Worm (Caenorhabditis elegans) whole organism, L2 larva: ENCODE measurements around the gene igcm-3.

ENCODE experiments used
- C34F6.9 ChIP-seq: fragments of 150-350 bp; optimal IDR thresholded peaks from 2 replicates; lab custom pipeline; 2014; ENCODE audit warnings: missing biosample characterization, missing genetic modification characterization
- F13H6.1 ChIP-seq: sonication (generic microtip); optimal IDR thresholded peaks from 2 replicates; lab custom pipeline; 2016; ENCODE audit warnings: missing genetic modification characterization, missing compliant biosample characterization
- R02D3.7 ChIP-seq: fragments of 150-350 bp; optimal IDR thresholded peaks from 2 replicates; lab custom pipeline; 2014; ENCODE audit warnings: missing biosample characterization, missing genetic modification characterization
- Y55F3AM.14 ChIP-seq: fragments of 200-800 bp; sonication (Bioruptor generic); optimal IDR thresholded peaks from 2 replicates; lab custom pipeline; 2018; ENCODE audit warnings: mild to moderate bottlenecking, missing genetic modification characterization, missing compliant biosample characterization
- ZK546.5 ChIP-seq: sonication (generic microtip); optimal IDR thresholded peaks from 2 replicates; lab custom pipeline; 2017; ENCODE audit warnings: missing biosample characterization, missing genetic modification characterization
- alr-1 ChIP-seq: fragments of 150-350 bp; optimal IDR thresholded peaks from 2 replicates; lab custom pipeline; 2014; ENCODE audit warnings: missing biosample characterization, missing genetic modification characterization
- aly-2 ChIP-seq: fragments of 150-350 bp; optimal IDR thresholded peaks from 2 replicates; lab custom pipeline; 2014; ENCODE audit warnings: missing biosample characterization, missing genetic modification characterization
- ama-1 ChIP-seq: fragments of 150-350 bp; optimal IDR thresholded peaks from 2 replicates; lab custom pipeline; 2018; ENCODE audit warnings: inconsistent platforms
- blmp-1 ChIP-seq: sonication (generic microtip); optimal IDR thresholded peaks from 2 replicates; lab custom pipeline; 2017; ENCODE audit warnings: missing genetic modification characterization, mild to moderate bottlenecking, missing compliant biosample characterization, antibody characterized with exemption, moderate library complexity; ENCODE audit not compliant: insufficient read depth
- ceh-16 ChIP-seq: fragments of 150-350 bp; optimal IDR thresholded peaks from 2 replicates; lab custom pipeline; 2014; ENCODE audit warnings: missing biosample characterization, missing genetic modification characterization
- ceh-82 ChIP-seq: fragments of 150-350 bp; optimal IDR thresholded peaks from 2 replicates; lab custom pipeline; 2014; ENCODE audit warnings: missing biosample characterization, missing genetic modification characterization
- crh-2 ChIP-seq: sonication (generic microtip); optimal IDR thresholded peaks from 2 replicates; lab custom pipeline; 2017; ENCODE audit warnings: missing biosample characterization, missing genetic modification characterization
- dmd-4 ChIP-seq: sonication (generic microtip); optimal IDR thresholded peaks from 2 replicates; lab custom pipeline; 2017; ENCODE audit warnings: missing biosample characterization, missing genetic modification characterization
- egl-27 ChIP-seq: sonication (generic microtip); optimal IDR thresholded peaks from 3 replicates; lab custom pipeline; 2017; ENCODE audit warnings: missing biosample characterization, missing genetic modification reagents, missing genetic modification characterization
- elt-1 ChIP-seq: fragments of 150-350 bp; optimal IDR thresholded peaks from 2 replicates; lab custom pipeline; 2014; ENCODE audit warnings: missing biosample characterization, missing genetic modification characterization
- elt-3 ChIP-seq: sonication (generic microtip); optimal IDR thresholded peaks from 2 replicates; lab custom pipeline; 2017; ENCODE audit warnings: missing biosample characterization, missing genetic modification characterization
- fos-1 ChIP-seq: fragments of 150-350 bp; optimal IDR thresholded peaks from 2 replicates; lab custom pipeline; 2014; ENCODE audit warnings: missing biosample characterization, missing genetic modification characterization
- gmeb-1 ChIP-seq: fragments of 150-350 bp; optimal IDR thresholded peaks from 2 replicates; lab custom pipeline; 2014; ENCODE audit warnings: missing biosample characterization, missing genetic modification characterization
- lin-11 ChIP-seq: fragments of 150-350 bp; sonication (generic microtip); optimal IDR thresholded peaks from 2 replicates; lab custom pipeline; 2014; ENCODE audit warnings: missing biosample characterization, missing genetic modification characterization, inconsistent platforms, mixed read lengths
- lin-13 ChIP-seq: fragments of 150-350 bp; optimal IDR thresholded peaks from 2 replicates; lab custom pipeline; 2014; ENCODE audit warnings: missing biosample characterization, missing genetic modification reagents, missing genetic modification characterization
- lin-39 ChIP-seq: fragments of 150-350 bp; optimal IDR thresholded peaks from 2 replicates; lab custom pipeline; 2014; ENCODE audit warnings: missing biosample characterization, missing genetic modification reagents, missing genetic modification characterization
- lsy-2 ChIP-seq, 2 experiments: fragments of 150-350 bp in 1 of 2; sonication (generic microtip) in 1 of 2; optimal IDR thresholded peaks; 2 replicates each; lab custom pipeline; 2014 to 2017; ENCODE audit warnings: missing biosample characterization in 2 of 2, missing genetic modification characterization in 2 of 2
- mab-5 ChIP-seq: fragments of 150-350 bp; optimal IDR thresholded peaks from 2 replicates; lab custom pipeline; 2014; ENCODE audit warnings: missing biosample characterization, missing genetic modification characterization
- mbf-1 ChIP-seq: sonication (generic microtip); optimal IDR thresholded peaks from 2 replicates; lab custom pipeline; 2017; ENCODE audit warnings: missing biosample characterization, missing genetic modification characterization
- mdl-1 ChIP-seq, 2 experiments: fragments of 150-350 bp in 1 of 2; sonication (generic microtip) in 1 of 2; optimal IDR thresholded peaks; 2 replicates each; lab custom pipeline; 2017; ENCODE audit warnings: missing biosample characterization in 2 of 2, missing genetic modification characterization in 2 of 2
- nhr-10 ChIP-seq: sonication (generic microtip); optimal IDR thresholded peaks from 2 replicates; lab custom pipeline; 2017; ENCODE audit warnings: missing biosample characterization, missing genetic modification characterization
- nhr-11 ChIP-seq: fragments of 150-350 bp; optimal IDR thresholded peaks from 2 replicates; lab custom pipeline; 2014; ENCODE audit warnings: missing biosample characterization, missing genetic modification characterization
- nhr-12 ChIP-seq: fragments of 150-350 bp; optimal IDR thresholded peaks from 2 replicates; lab custom pipeline; 2014; ENCODE audit warnings: missing biosample characterization, missing genetic modification characterization
- nhr-129 ChIP-seq: fragments of 150-350 bp; optimal IDR thresholded peaks from 2 replicates; lab custom pipeline; 2014; ENCODE audit warnings: missing biosample characterization, missing genetic modification characterization
- nhr-21 ChIP-seq: fragments of 150-350 bp; optimal IDR thresholded peaks from 2 replicates; lab custom pipeline; 2014; ENCODE audit warnings: missing biosample characterization, missing genetic modification characterization
- nhr-23 ChIP-seq: fragments of 150-350 bp; optimal IDR thresholded peaks from 2 replicates; lab custom pipeline; 2014; ENCODE audit warnings: missing biosample characterization, missing genetic modification reagents, missing genetic modification characterization
- nhr-237 ChIP-seq: fragments of 150-350 bp; optimal IDR thresholded peaks from 2 replicates; lab custom pipeline; 2014; ENCODE audit warnings: missing biosample characterization, missing genetic modification characterization
- nhr-25 ChIP-seq: fragments of 150-350 bp; sonication (generic microtip); optimal IDR thresholded peaks from 3 replicates; lab custom pipeline; 2014; ENCODE audit warnings: missing biosample characterization, missing genetic modification characterization
- nhr-6 ChIP-seq: fragments of 150-350 bp; optimal IDR thresholded peaks from 2 replicates; lab custom pipeline; 2014; ENCODE audit warnings: missing biosample characterization, missing genetic modification characterization
- nhr-77 ChIP-seq: fragments of 150-350 bp; optimal IDR thresholded peaks from 2 replicates; lab custom pipeline; 2014; ENCODE audit warnings: missing biosample characterization, missing genetic modification characterization
- peb-1 ChIP-seq: fragments of 150-350 bp; optimal IDR thresholded peaks from 2 replicates; lab custom pipeline; 2014; ENCODE audit warnings: missing biosample characterization, missing genetic modification characterization
- sem-4 ChIP-seq: fragments of 150-350 bp; optimal IDR thresholded peaks from 2 replicates; lab custom pipeline; 2014; ENCODE audit warnings: missing biosample characterization, missing genetic modification reagents, missing genetic modification characterization
- skn-1 ChIP-seq: sonication (generic microtip); optimal IDR thresholded peaks from 2 replicates; lab custom pipeline; 2017; ENCODE audit warnings: missing biosample characterization, missing genetic modification characterization
- sma-3 ChIP-seq: sonication (generic microtip); optimal IDR thresholded peaks from 2 replicates; lab custom pipeline; 2016; ENCODE audit warnings: missing genetic modification reagents, missing genetic modification characterization, missing compliant biosample characterization
- sma-9 ChIP-seq, 2 experiments: fragments of 150-350 bp in 1 of 2; sonication (generic microtip) in 1 of 2; optimal IDR thresholded peaks; 2 replicates each; lab custom pipeline; 2014 to 2016; ENCODE audit warnings: missing genetic modification characterization in 2 of 2, mild to moderate bottlenecking in 1 of 2, missing biosample characterization in 1 of 2, missing compliant biosample characterization in 1 of 2, missing genetic modification reagents in 1 of 2, moderate library complexity in 1 of 2
- snpc-4 ChIP-seq: fragments of 150-350 bp; optimal IDR thresholded peaks from 2 replicates; lab custom pipeline; 2014; ENCODE audit warnings: missing biosample characterization, missing genetic modification characterization
- unc-39 ChIP-seq: fragments of 150-350 bp; optimal IDR thresholded peaks from 2 replicates; lab custom pipeline; 2014; ENCODE audit warnings: missing biosample characterization, missing genetic modification characterization
- unc-55 ChIP-seq: fragments of 150-350 bp; sonication (generic microtip); optimal IDR thresholded peaks from 3 replicates; lab custom pipeline; 2014; ENCODE audit warnings: missing biosample characterization, missing genetic modification reagents, missing genetic modification characterization
- unc-62 ChIP-seq: fragments of 150-350 bp; optimal IDR thresholded peaks from 2 replicates; lab custom pipeline; 2014; ENCODE audit warnings: missing biosample characterization, missing genetic modification reagents, missing genetic modification characterization
- zag-1 ChIP-seq: fragments of 150-350 bp; optimal IDR thresholded peaks from 2 replicates; lab custom pipeline; 2014; ENCODE audit warnings: missing biosample characterization, missing genetic modification characterization
- ztf-1 ChIP-seq: fragments of 200-800 bp; sonication (Bioruptor generic); conservative IDR thresholded peaks from 2 replicates; pipeline ENCODE4 v1.3.6; 2022; ENCODE audit warnings: missing genetic modification characterization, missing compliant biosample characterization
- ztf-11 ChIP-seq: sonication (generic microtip); optimal IDR thresholded peaks from 2 replicates; lab custom pipeline; 2017; ENCODE audit warnings: missing biosample characterization, missing genetic modification characterization
- ztf-4 ChIP-seq: fragments of 150-350 bp; optimal IDR thresholded peaks from 2 replicates; lab custom pipeline; 2014; ENCODE audit warnings: missing biosample characterization, missing genetic modification characterization

The igcm-3 gene

DNA sequence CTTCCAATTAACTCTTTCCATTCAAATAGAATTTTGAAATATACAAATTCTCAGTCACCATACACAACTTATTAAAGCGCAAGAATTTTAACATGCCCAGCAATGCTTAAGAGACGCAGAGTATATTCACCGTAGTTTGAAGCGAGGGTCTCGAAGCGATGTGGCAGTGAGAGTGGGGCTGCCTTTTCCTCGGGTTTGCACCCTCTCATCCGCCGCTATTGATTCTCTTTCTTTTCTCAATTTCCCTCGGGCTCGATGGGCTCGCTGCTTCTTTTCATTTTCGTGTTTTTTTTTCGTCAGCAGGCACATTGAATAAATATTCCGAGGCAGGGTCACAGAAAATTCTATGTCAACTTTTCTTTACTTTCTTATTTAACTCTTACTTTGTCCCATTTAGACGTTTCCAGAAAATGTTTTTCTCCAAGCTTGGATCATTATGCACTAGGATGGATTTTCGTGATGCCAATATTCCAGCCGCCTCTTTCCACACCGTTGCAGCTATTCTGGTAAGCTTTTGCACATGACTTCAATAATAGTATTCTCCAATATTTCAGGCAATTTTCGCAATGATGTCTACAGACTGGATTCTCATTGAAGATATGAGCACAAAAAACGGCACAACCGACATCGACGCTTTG lies 17.0 kb downstream of the igcm-3 start, which contains the start of gene T14G11.1:
TSS of gene T14G11.1 (plus strand) at position 408 of the 638 bp plus-strand sequence.
- peak; percentile 11 for TF ChIP-seq ceh-82 (tag; lab: Kevin White, UChicago)
- TF ChIP-seq mdl-1 (tag; optimal IDR thresholded peaks at IDR 0.05; lab: Kevin White, UChicago), result no peak
- TF ChIP-seq unc-55 (GFP tag; lab: Kevin White, UChicago), result peak; percentile 87
- peak; percentile 43 for TF ChIP-seq ztf-4
- peak; percentile 39 for TF ChIP-seq snpc-4 (tag; lab: Kevin White, UChicago)
- TF ChIP-seq zag-1 (tag; lab: Kevin White, UChicago), result peak; percentile 61
- no peak for TF ChIP-seq ZK546.5 (tag; lab: Kevin White, UChicago)
- no peak for TF ChIP-seq alr-1
- no peak for TF ChIP-seq nhr-10 (tag; lab: Kevin White, UChicago)
- TF ChIP-seq lsy-2 (tag; optimal IDR thresholded peaks at IDR 0.05; lab: Kevin White, UChicago), result peak; percentile 94 to 98
- TF ChIP-seq nhr-6 (tag; lab: Kevin White, UChicago), result peak; percentile 21
- no peak for TF ChIP-seq aly-2 (tag; lab: Kevin White, UChicago)
- TF ChIP-seq unc-39 (tag; lab: Kevin White, UChicago), result no peak
- no peak for TF ChIP-seq mbf-1 (tag; lab: Kevin White, UChicago)
- TF ChIP-seq ztf-11 (tag; lab: Kevin White, UChicago), result no peak
- peak; percentile 74 for TF ChIP-seq C34F6.9 (tag; lab: Kevin White, UChicago)
- no peak for TF ChIP-seq ceh-16
- TF ChIP-seq dmd-4 (tag; lab: Kevin White, UChicago), result no peak
- TF ChIP-seq lin-39 (tag; lab: Kevin White, UChicago), result no peak
- TF ChIP-seq nhr-21 (tag; lab: Kevin White, UChicago), result peak; percentile 23
- no peak for TF ChIP-seq blmp-1 (tag; lab: Kevin White, UChicago)
- no peak for TF ChIP-seq nhr-11 (tag; lab: Kevin White, UChicago)
- TF ChIP-seq elt-1 (tag; lab: Kevin White, UChicago), result no peak
- no peak for TF ChIP-seq peb-1 (tag; lab: Kevin White, UChicago)
- peak; percentile 60 for TF ChIP-seq mab-5 (tag; lab: Kevin White, UChicago)
- TF ChIP-seq nhr-237 (tag; lab: Kevin White, UChicago), result no peak
- peak; percentile 77 for TF ChIP-seq sem-4 (tag; lab: Kevin White, UChicago)
- TF ChIP-seq ama-1 (lab: Kevin White, UChicago), result no peak
- TF ChIP-seq sma-9 (GFP tag; optimal IDR thresholded peaks at IDR 0.05; lab: Kevin White, UChicago), result peak; percentile 81
- TF ChIP-seq sma-9 (tag; optimal IDR thresholded peaks at IDR 0.05; lab: Kevin White, UChicago), result no peak
- peak; percentile 69 for TF ChIP-seq F13H6.1 (tag; lab: Kevin White, UChicago)
- TF ChIP-seq R02D3.7 (tag; lab: Kevin White, UChicago), result no peak
- no peak for TF ChIP-seq Y55F3AM.14 (GFP tag; lab: Kevin White, UChicago)
- TF ChIP-seq nhr-12 (tag; lab: Kevin White, UChicago), result no peak
- peak; percentile 44 for TF ChIP-seq fos-1 (tag; lab: Kevin White, UChicago)
- no peak for TF ChIP-seq unc-62 (GFP tag; lab: Kevin White, UChicago)
- TF ChIP-seq ztf-1 (GFP tag; lab: Robert Waterston, UW), result no peak
- peak; percentile 72 for TF ChIP-seq crh-2 (tag; lab: Kevin White, UChicago)
- TF ChIP-seq nhr-25 (tag; lab: Kevin White, UChicago), result peak; percentile 55
- TF ChIP-seq nhr-129 (tag; lab: Kevin White, UChicago), result peak; percentile 78
- no peak for TF ChIP-seq sma-3 (GFP tag; lab: Kevin White, UChicago)
- peak; percentile 61 for TF ChIP-seq gmeb-1 (tag; lab: Kevin White, UChicago)
- TF ChIP-seq egl-27 (tag; lab: Kevin White, UChicago), result no peak
- TF ChIP-seq lin-13, result peak; percentile 86
- TF ChIP-seq nhr-77 (tag; lab: Kevin White, UChicago), result no peak
- no peak for TF ChIP-seq nhr-23 (tag; lab: Kevin White, UChicago)
- no peak for TF ChIP-seq skn-1 (tag; lab: Kevin White, UChicago)
- no peak for TF ChIP-seq elt-3 (tag; lab: Kevin White, UChicago)
- TF ChIP-seq lin-11 (tag; lab: Kevin White, UChicago), result peak; percentile 59
